Worm (Caenorhabditis elegans): ENCODE data around the gene ceh-43.

DNA sequence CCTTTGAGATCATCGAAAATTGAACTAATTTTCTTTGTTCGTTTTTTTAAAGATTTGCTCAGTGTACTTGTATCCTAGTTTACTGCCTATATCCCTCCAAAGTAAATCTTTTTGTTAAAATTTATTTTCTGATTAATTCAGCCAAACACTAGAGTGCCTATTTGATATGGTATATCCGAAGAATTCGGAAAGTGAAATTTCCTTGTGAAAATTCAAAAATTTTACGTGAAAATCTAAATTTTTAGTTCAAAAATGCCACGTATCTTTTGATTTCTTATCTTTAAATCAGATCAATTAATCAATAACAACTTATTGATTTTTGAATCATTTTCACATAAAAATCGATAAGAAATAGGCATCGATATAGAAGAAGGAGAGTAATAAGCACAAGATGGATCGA is 51.3 kb downstream of the ceh-43 start, which contains the start of gene R07E5.6:
- TF ChIP-seq flt-1 (GFP tag; IDR thresholded peaks at IDR 0.05): no peak
- TF ChIP-seq ama-1 (optimal IDR thresholded peaks at IDR 0.05): no peak
- TF ChIP-seq F13C5.2 (tag; optimal IDR thresholded peaks at IDR 0.05): no peak
- TF ChIP-seq hmg-4 (GFP tag; optimal IDR thresholded peaks at IDR 0.05): no peak
- TF ChIP-seq ets-7 (tag; optimal IDR thresholded peaks at IDR 0.05): no peak
- no peak for TF ChIP-seq tra-4 (tag; optimal IDR thresholded peaks at IDR 0.05)
